Worm (Caenorhabditis elegans) whole organism, L4 larva: ENCODE measurements around the gene C12D12.1.

ENCODE experiments used
- dpl-1 ChIP-seq: fragments of 150-350 bp; optimal IDR thresholded peaks from 2 replicates; lab custom pipeline; 2014; ENCODE audit warnings: missing biosample characterization, missing genetic modification reagents, missing genetic modification characterization
- egl-27 ChIP-seq: sonication (generic microtip); optimal IDR thresholded peaks from 3 replicates; lab custom pipeline; 2017; ENCODE audit warnings: missing biosample characterization, missing genetic modification reagents, missing genetic modification characterization
- mep-1 ChIP-seq: fragments of 150-350 bp; sonication (generic microtip); optimal IDR thresholded peaks from 3 replicates; lab custom pipeline; 2014; ENCODE audit warnings: missing biosample characterization, missing genetic modification characterization

DNA sequence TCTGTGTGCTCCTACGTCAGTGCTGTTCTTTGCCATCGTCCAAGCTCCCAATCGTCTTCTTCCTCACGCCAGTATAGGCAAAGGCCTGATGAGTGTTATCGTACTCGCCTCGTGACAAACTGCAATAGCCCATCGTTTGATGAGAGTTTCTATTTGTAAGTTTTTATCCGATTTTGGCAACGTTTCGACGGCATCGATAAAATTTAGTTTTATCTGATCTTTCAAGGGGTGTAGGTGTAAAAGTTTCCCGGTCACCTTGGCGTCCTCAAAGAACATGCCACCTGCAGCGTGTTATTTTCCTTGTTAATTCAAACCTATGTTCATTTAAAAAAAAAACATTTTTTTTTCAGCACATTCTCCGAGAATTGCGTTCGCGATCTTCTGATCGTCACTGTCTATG lies 48.0 kb downstream of the C12D12.1 start:
- TF ChIP-seq mep-1 (tag; lab: Kevin White, UChicago) = no peak
- no peak for TF ChIP-seq dpl-1 (GFP tag; lab: Kevin White, UChicago)
- no peak for TF ChIP-seq egl-27
